Worm (Caenorhabditis elegans) whole organism, late embryonic: ENCODE measurements around the gene grl-20.

Experiments used
- C08G9.2 ChIP-seq: sonication (generic microtip); optimal IDR thresholded peaks from 2 replicates; lab custom pipeline; 2016; ENCODE audit warnings: mild to moderate bottlenecking, missing genetic modification characterization, moderate library complexity, missing compliant biosample characterization
- C38D4.7 ChIP-seq: fragments of 200-800 bp; sonication (Bioruptor generic); optimal IDR thresholded peaks from 2 replicates; lab custom pipeline; 2018; ENCODE audit warnings: mild to moderate bottlenecking, missing genetic modification characterization, moderate library complexity, missing compliant biosample characterization
- T23F11.4 ChIP-seq: fragments of 200-800 bp; sonication (Bioruptor generic); optimal IDR thresholded peaks from 2 replicates; lab custom pipeline; 2018; ENCODE audit warnings: mild to moderate bottlenecking, missing genetic modification characterization, missing compliant biosample characterization
- ceh-14 ChIP-seq: sonication (generic microtip); optimal IDR thresholded peaks from 2 replicates; lab custom pipeline; 2016; ENCODE audit warnings: missing genotype, missing genetic modification characterization, missing compliant biosample characterization
- ceh-18 ChIP-seq: sonication (generic microtip); optimal IDR thresholded peaks from 2 replicates; lab custom pipeline; 2016; ENCODE audit warnings: missing genetic modification characterization, missing compliant biosample characterization
- ceh-24 ChIP-seq: sonication (generic microtip); optimal IDR thresholded peaks from 2 replicates; lab custom pipeline; 2016; ENCODE audit warnings: mild to moderate bottlenecking, missing genetic modification characterization, missing compliant biosample characterization
- ceh-30 ChIP-seq: fragments of 150-350 bp; optimal IDR thresholded peaks from 2 replicates; lab custom pipeline; 2014; ENCODE audit warnings: missing biosample characterization, missing genetic modification characterization
- ceh-31 ChIP-seq: sonication (generic microtip); optimal IDR thresholded peaks from 2 replicates; lab custom pipeline; 2016; ENCODE audit warnings: missing genetic modification characterization, missing compliant biosample characterization
- ceh-48 ChIP-seq: sonication (generic microtip); optimal IDR thresholded peaks from 2 replicates; lab custom pipeline; 2016; ENCODE audit warnings: missing genetic modification characterization, inconsistent platforms, missing compliant biosample characterization
- che-1 ChIP-seq: sonication (generic microtip); optimal IDR thresholded peaks from 2 replicates; lab custom pipeline; 2016; ENCODE audit warnings: mild to moderate bottlenecking, missing genetic modification characterization, missing compliant biosample characterization
- dmd-4 ChIP-seq: sonication (generic microtip); optimal IDR thresholded peaks from 2 replicates; lab custom pipeline; 2016; ENCODE audit warnings: borderline replicate concordance, missing genetic modification characterization, missing compliant biosample characterization
- dve-1 ChIP-seq: sonication (generic microtip); optimal IDR thresholded peaks from 2 replicates; lab custom pipeline; 2017; ENCODE audit warnings: antibody characterized with exemption, mild to moderate bottlenecking, missing genetic modification characterization, missing compliant biosample characterization
- elt-4 ChIP-seq: sonication (generic microtip); optimal IDR thresholded peaks from 2 replicates; lab custom pipeline; 2016; ENCODE audit warnings: missing genetic modification characterization, missing compliant biosample characterization
- ets-4 ChIP-seq: sonication (generic microtip); optimal IDR thresholded peaks from 2 replicates; lab custom pipeline; 2016; ENCODE audit warnings: missing genetic modification characterization, missing compliant biosample characterization
- fax-1 ChIP-seq: sonication (generic microtip); optimal IDR thresholded peaks from 2 replicates; lab custom pipeline; 2016; ENCODE audit warnings: missing genotype, missing genetic modification characterization, missing compliant biosample characterization
- fkh-6 ChIP-seq: sonication (generic microtip); optimal IDR thresholded peaks from 2 replicates; lab custom pipeline; 2016; ENCODE audit warnings: missing genetic modification characterization, missing compliant biosample characterization
- hlh-15 ChIP-seq: sonication (generic microtip); optimal IDR thresholded peaks from 2 replicates; lab custom pipeline; 2016; ENCODE audit warnings: missing genetic modification characterization, missing compliant biosample characterization
- hlh-6 ChIP-seq: sonication (generic microtip); optimal IDR thresholded peaks from 2 replicates; lab custom pipeline; 2016; ENCODE audit warnings: missing genotype, missing genetic modification characterization, missing compliant biosample characterization
- hlh-8 ChIP-seq: sonication (generic microtip); optimal IDR thresholded peaks from 2 replicates; lab custom pipeline; 2016; ENCODE audit warnings: missing genotype, missing genetic modification characterization, missing compliant biosample characterization
- lin-11 ChIP-seq: fragments of 200-800 bp; sonication (Bioruptor generic); optimal IDR thresholded peaks from 2 replicates; lab custom pipeline; 2018; ENCODE audit warnings: mild to moderate bottlenecking, missing genetic modification characterization, missing compliant biosample characterization
- madf-2 ChIP-seq: sonication (generic microtip); optimal IDR thresholded peaks from 2 replicates; lab custom pipeline; 2017; ENCODE audit warnings: missing genetic modification characterization, missing compliant biosample characterization
- nfya-1 ChIP-seq: sonication (generic microtip); optimal IDR thresholded peaks from 2 replicates; lab custom pipeline; 2017; ENCODE audit warnings: missing genetic modification characterization, mild to moderate bottlenecking, missing compliant biosample characterization, antibody characterized with exemption, moderate library complexity
- nhr-232 ChIP-seq: sonication (generic microtip); optimal IDR thresholded peaks from 2 replicates; lab custom pipeline; 2016; ENCODE audit warnings: missing genetic modification characterization, missing compliant biosample characterization
- pag-3 ChIP-seq: sonication (generic microtip); optimal IDR thresholded peaks from 2 replicates; lab custom pipeline; 2016; ENCODE audit warnings: missing compliant biosample characterization, missing genetic modification characterization, borderline replicate concordance
- pax-1 ChIP-seq: fragments of 150-350 bp; optimal IDR thresholded peaks from 2 replicates; lab custom pipeline; 2014; ENCODE audit warnings: missing biosample characterization, missing genetic modification characterization
- pha-4 ChIP-seq: fragments of 150-350 bp; optimal IDR thresholded peaks from 2 replicates; lab custom pipeline; 2018; ENCODE audit warnings: missing biosample characterization, missing genetic modification reagents, missing genetic modification characterization
- ref-2 ChIP-seq: sonication (generic microtip); optimal IDR thresholded peaks from 2 replicates; lab custom pipeline; 2016; ENCODE audit warnings: missing genetic modification characterization, missing compliant biosample characterization
- sdc-2 ChIP-seq: sonication (generic microtip); optimal IDR thresholded peaks from 2 replicates; lab custom pipeline; 2016; ENCODE audit warnings: missing genotype, missing genetic modification characterization, missing compliant biosample characterization
- tbx-2 ChIP-seq: sonication (generic microtip); optimal IDR thresholded peaks from 2 replicates; lab custom pipeline; 2016; ENCODE audit warnings: missing genetic modification characterization, missing compliant biosample characterization
- tbx-7 ChIP-seq: sonication (generic microtip); optimal IDR thresholded peaks from 2 replicates; lab custom pipeline; 2016; ENCODE audit warnings: missing genotype, missing genetic modification characterization, missing compliant biosample characterization
- ttx-3 ChIP-seq: sonication (generic microtip); optimal IDR thresholded peaks from 2 replicates; lab custom pipeline; 2016; ENCODE audit warnings: missing genetic modification reagents, missing genetic modification characterization, missing compliant biosample characterization
- unc-3 ChIP-seq, 2 experiments: fragments of 200-800 bp in 1 of 2; sonication (Bioruptor generic) in 1 of 2; sonication (generic microtip) in 1 of 2; conservative IDR thresholded peaks in 1 of 2; optimal IDR thresholded peaks in 1 of 2; 2 replicates each; pipeline versions ENCODE4 v1.3.6 to Lab custom; 2016 to 2022; ENCODE audit warnings: missing compliant biosample characterization in 2 of 2, missing genetic modification characterization in 2 of 2, missing genetic modification reagents in 1 of 2
- unc-42 ChIP-seq: sonication (generic microtip); optimal IDR thresholded peaks from 2 replicates; lab custom pipeline; 2016; ENCODE audit warnings: missing genotype, missing genetic modification characterization, missing compliant biosample characterization
- zip-5 ChIP-seq: sonication (generic microtip); optimal IDR thresholded peaks from 2 replicates; lab custom pipeline; 2016; ENCODE audit warnings: missing genetic modification characterization, missing compliant biosample characterization

The grl-20 gene

DNA sequence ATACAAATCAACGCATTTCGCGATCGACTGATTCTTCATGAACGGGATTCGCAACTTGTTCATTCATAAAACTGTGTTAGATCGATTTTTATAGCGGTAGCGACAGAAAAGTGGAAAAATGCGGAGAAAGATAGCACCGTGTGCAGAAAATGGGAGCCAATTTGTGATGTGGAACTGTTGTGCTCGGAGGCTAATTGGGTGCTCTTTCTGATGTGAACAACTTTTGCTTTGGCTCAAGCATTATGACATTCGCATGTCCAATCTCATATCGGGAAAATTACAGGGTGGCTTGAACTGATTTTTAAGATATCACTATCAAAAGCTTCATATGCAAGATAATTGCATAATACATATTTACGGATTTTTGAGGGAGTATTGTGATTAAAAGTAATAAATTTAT lies 28.9 kb downstream of the grl-20 start, which contains the start of gene C23H5.11:
Gene C23H5.11 (minus strand): TSS at position 101 of the 400 bp plus-strand sequence.
- TF ChIP-seq sdc-2 (tag; lab: Kevin White, UChicago) = no peak
- no peak for TF ChIP-seq ceh-14
- TF ChIP-seq fax-1 (tag; lab: Kevin White, UChicago) = no peak
- no peak for TF ChIP-seq ceh-18 (tag; lab: Kevin White, UChicago)
- TF ChIP-seq, all 69 proteins: peak for 0

DNA sequence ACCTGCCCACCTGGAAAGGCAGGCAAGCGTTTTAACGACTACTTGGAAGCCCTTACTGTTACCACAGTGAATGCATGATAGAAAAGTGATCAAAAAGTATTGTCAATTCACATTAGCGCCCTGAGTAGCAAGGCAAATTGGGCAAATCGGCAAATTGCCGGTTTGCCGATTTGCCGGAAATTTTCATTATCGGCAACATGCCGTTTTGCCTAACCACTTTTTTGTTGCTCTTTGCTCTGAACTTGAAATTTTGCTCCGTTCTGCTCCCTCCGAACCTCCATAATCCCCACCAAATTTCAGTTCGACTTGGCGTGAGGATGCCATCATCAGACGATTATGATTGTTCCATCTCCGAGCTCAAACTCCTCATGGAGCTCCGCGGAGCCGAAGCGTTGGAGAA lies 44.9 kb downstream of the grl-20 start, which contains the start of gene mca-2:
Gene mca-2 (plus strand): TSS at position 301 of the 400 bp plus-strand sequence.
- TF ChIP-seq fkh-6 (no peak), ceh-18 (tag; lab: Kevin White, UChicago) (no peak), madf-2 (tag; lab: Kevin White, UChicago) (no peak), dve-1 (no peak), pag-3 (tag; lab: Kevin White, UChicago) (no peak), ceh-24 (tag; lab: Kevin White, UChicago) (no peak), hlh-15 (tag; lab: Kevin White, UChicago) (no peak), hlh-6 (no peak)
- TF ChIP-seq, all 69 proteins: peak for 0

DNA sequence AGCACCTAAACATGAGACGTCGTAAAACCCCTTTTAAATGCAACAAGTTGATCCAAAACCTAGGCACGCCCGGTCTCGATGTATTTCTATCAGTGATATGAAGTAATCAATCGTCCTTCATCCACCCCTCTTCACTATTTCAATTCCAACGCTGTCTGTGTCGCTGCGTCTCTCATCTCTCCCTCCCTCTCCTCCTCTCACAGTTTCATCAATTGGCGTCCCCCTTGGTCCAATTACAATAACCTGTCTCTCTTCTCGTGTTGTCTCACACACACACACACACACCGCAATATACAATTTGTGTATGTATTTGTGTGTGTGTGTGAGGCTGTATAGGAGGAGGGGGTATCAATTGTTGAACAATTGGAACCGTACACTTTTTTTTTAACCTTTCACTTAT lies 45.5 kb downstream of the grl-20 start:
- TF ChIP-seq ceh-31 (peak; percentile 39), ceh-30 (no peak), lin-11 (tag; lab: Kevin White, UChicago) (no peak), tbx-2 (tag; lab: Kevin White, UChicago) (peak; percentile 13), nfya-1 (peak; percentile 51), ref-2 (tag; lab: Kevin White, UChicago) (peak; percentile 19)

DNA sequence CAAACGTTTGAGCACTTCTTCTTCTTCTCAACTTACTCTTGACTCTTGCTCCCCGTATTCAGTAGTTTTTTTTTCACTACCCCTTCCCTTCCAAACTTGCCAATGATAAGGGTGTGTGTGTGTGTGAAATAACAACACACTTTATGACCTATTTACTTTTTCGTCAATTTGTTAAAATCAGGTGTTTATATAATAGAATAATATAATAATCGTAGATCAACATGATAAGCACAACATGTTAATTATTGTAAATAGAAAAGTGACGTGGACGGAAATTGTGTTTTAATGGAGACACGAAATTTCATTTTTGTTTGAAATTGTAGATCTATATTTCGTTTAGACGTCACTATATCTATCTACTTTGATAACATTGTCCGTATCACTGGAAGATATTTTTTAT lies 48.3 kb downstream of the grl-20 start:
- no peak for TF ChIP-seq nhr-232 (tag; lab: Kevin White, UChicago)
- no peak for TF ChIP-seq C38D4.7 (GFP tag; lab: Kevin White, UChicago)
- TF ChIP-seq C08G9.2 = no peak
- no peak for TF ChIP-seq elt-4 (tag; lab: Kevin White, UChicago)
- no peak for TF ChIP-seq che-1 (tag; lab: Kevin White, UChicago)
- TF ChIP-seq ceh-48 = no peak
- TF ChIP-seq T23F11.4 (GFP tag; lab: Kevin White, UChicago) = no peak
- TF ChIP-seq ttx-3 (tag; lab: Kevin White, UChicago) = no peak
- TF ChIP-seq pag-3 (tag; lab: Kevin White, UChicago) = no peak
- TF ChIP-seq zip-5 (tag; lab: Kevin White, UChicago) = no peak
- TF ChIP-seq ref-2 (tag; lab: Kevin White, UChicago) = no peak
- TF ChIP-seq nfya-1 = no peak
- TF ChIP-seq dve-1 = no peak
- TF ChIP-seq, all 69 proteins: peak for 0

DNA sequence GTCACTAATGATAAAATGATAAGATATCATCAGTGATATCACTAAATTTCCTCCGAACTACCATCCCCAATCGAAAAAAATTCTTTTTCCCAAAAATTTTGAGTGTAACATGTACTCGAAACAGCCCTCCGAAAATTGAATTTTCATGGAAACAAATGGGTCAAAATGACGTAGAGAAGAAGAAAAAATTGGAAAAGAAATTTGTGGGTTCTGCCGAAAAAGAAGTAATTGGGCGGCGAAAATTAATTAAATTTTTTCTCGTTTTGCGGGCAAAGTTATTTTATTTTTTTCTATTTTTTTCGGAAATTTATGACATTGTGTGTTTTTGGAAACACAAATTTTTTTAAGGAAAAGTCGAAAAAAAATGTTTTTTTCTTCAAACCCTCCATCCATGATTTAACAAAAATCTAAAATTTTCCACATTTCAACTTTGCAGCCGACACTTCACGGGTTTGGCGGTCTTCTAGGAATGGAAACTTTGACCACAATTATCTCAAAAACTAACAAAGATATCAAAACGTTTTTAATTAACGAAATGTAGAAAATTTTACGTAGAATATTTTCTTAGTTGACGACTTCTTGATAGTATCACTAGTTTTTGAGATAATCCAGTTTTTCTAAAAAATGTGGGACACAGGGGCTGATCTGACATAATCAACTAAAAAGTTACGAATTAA lies 51.4 kb downstream of the grl-20 start:
- TF ChIP-seq unc-3 (GFP tag; conservative IDR thresholded peaks at IDR 0.05; lab: Robert Waterston, UW) (no peak), unc-3 (tag; optimal IDR thresholded peaks at IDR 0.05; lab: Kevin White, UChicago) (no peak), ceh-18 (tag; lab: Kevin White, UChicago) (no peak), unc-42 (tag; lab: Kevin White, UChicago) (peak; percentile 68), ceh-30 (no peak), pha-4 (no peak), tbx-7 (tag; lab: Kevin White, UChicago) (no peak), madf-2 (tag; lab: Kevin White, UChicago) (no peak), hlh-8 (tag; lab: Kevin White, UChicago) (no peak), ceh-31 (no peak), ceh-14 (peak; percentile 9), pax-1 (tag; lab: Kevin White, UChicago) (no peak), dmd-4 (tag; lab: Kevin White, UChicago) (no peak), ets-4 (tag; lab: Kevin White, UChicago) (no peak), C08G9.2 (no peak), ceh-48 (no peak), fkh-6 (no peak), fax-1 (tag; lab: Kevin White, UChicago) (no peak)
